Worm (Caenorhabditis elegans): ENCODE measurements around the gene srg-45.

Gene srg-45

DNA sequence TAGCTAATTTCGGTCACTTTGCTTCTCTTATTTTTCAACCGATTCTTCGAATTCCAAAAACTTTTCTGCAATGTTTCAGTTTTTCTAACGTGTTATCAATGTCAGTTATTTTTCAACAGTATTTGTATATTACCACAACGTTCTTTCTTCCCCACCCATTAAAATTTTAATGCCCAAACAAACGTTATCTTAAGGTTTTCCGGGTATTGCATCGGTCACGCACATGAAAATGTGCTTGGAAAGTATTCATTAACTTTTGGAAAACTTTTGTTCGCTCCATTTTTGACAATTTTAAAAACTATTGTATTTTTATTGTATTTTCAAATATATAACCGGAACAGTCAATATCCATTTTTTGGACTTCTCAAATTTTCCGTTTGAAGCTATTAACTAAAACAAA is 11.2 kb upstream of the srg-45 start:
- no peak for TF ChIP-seq hmg-20 (GFP tag; IDR thresholded peaks at IDR 0.05)
- TF ChIP-seq snpc-1.1 (tag; optimal IDR thresholded peaks at IDR 0.05; ENCODE audit: insufficient read depth): no peak
- TF ChIP-seq akir-1 (GFP tag; optimal IDR thresholded peaks at IDR 0.05): no peak
- no peak for TF ChIP-seq let-526 (GFP tag; IDR thresholded peaks at IDR 0.05)
- TF ChIP-seq ets-4 (GFP tag; optimal IDR thresholded peaks at IDR 0.05): no peak
- no peak for TF ChIP-seq Y53G8AR.9 (GFP tag; conservative IDR thresholded peaks at IDR 0.05)
- TF ChIP-seq bed-2 (GFP tag; IDR thresholded peaks at IDR 0.05): no peak
- TF ChIP-seq dpff-1 (tag; optimal IDR thresholded peaks at IDR 0.05): no peak
- TF ChIP-seq K12H6.12 (tag; optimal IDR thresholded peaks at IDR 0.05): no peak
- TF ChIP-seq Y67H2A.10 (GFP tag; conservative IDR thresholded peaks at IDR 0.05): no peak
- TF ChIP-seq nfya-2 (GFP tag; IDR thresholded peaks at IDR 0.05): no peak

DNA sequence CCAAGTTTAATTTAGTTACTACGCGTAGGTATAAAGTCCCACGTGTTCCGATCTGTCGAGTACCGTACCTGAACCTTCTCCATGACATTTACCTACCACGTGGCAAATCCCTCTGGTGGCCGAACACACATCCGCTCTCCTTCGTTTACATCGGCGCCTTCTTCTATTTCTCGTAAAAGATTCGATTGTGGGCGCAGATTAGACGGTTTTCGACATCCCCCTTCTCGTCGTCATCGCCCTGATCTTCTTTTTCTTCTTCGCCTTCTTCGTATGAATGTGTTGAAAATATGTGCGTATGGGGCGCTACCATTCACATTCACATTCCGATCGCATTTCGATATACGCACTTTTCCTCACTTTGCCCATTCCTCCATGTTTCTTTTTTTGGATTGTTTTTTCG is 10.5 kb upstream of the srg-45 start:
- no peak for TF ChIP-seq bed-2 (GFP tag; IDR thresholded peaks at IDR 0.05)
- no peak for TF ChIP-seq zfh-2 (GFP tag; conservative IDR thresholded peaks at IDR 0.05)
- no peak for TF ChIP-seq him-1 (tag; optimal IDR thresholded peaks at IDR 0.05)
- TF ChIP-seq nfya-2 (GFP tag; IDR thresholded peaks at IDR 0.05): no peak
- no peak for TF ChIP-seq ceh-91 (GFP tag; IDR thresholded peaks at IDR 0.05)
- no peak for TF ChIP-seq sptf-2 (GFP tag; optimal IDR thresholded peaks at IDR 0.05)
- no peak for TF ChIP-seq mes-4 (tag; optimal IDR thresholded peaks at IDR 0.05)
- TF ChIP-seq zim-3 (tag; optimal IDR thresholded peaks at IDR 0.05): no peak
- TF ChIP-seq snpc-1.1 (tag; optimal IDR thresholded peaks at IDR 0.05; ENCODE audit: insufficient read depth): no peak
- TF ChIP-seq lin-40 (tag; optimal IDR thresholded peaks at IDR 0.05): no peak
- no peak for TF ChIP-seq die-1 (tag; optimal IDR thresholded peaks at IDR 0.05)
- TF ChIP-seq egl-18 (GFP tag; IDR thresholded peaks at IDR 0.05): no peak
- TF ChIP-seq snpc-1.3 (tag; optimal IDR thresholded peaks at IDR 0.05; ENCODE audit: insufficient read depth): no peak
- no peak for TF ChIP-seq ztf-25 (GFP tag; IDR thresholded peaks at IDR 0.05)
- TF ChIP-seq madf-10 (tag; optimal IDR thresholded peaks at IDR 0.05): no peak
- no peak for TF ChIP-seq snpc-4 (GFP tag; optimal IDR thresholded peaks at IDR 0.05)
- TF ChIP-seq snpc-4 (tag; optimal IDR thresholded peaks at IDR 0.05): no peak

DNA sequence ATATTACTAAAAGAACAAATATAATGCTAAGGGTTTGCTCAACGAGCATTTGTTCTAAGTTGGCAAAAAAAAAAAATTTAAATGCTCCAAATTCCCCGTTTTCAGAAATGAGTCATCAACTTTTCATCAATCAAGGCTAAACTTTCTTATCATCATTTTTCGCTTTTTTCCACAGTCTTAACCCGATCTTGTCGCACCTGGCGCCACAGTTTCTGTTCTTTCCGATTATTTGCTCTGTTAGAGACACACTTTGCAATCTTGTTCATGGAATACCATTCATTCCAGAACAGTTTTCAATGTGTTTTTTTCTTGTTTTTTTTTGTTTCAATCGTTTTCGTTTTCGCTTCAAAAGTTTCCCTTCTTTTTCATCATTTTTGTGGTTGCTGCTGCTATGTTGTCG is 9.1 kb upstream of the srg-45 start:
- TF ChIP-seq nhr-80 (tag; optimal IDR thresholded peaks at IDR 0.05) (peak; percentile 80), snpc-4 (GFP tag; optimal IDR thresholded peaks at IDR 0.05) (no peak), snpc-4 (tag; optimal IDR thresholded peaks at IDR 0.05) (no peak)

DNA sequence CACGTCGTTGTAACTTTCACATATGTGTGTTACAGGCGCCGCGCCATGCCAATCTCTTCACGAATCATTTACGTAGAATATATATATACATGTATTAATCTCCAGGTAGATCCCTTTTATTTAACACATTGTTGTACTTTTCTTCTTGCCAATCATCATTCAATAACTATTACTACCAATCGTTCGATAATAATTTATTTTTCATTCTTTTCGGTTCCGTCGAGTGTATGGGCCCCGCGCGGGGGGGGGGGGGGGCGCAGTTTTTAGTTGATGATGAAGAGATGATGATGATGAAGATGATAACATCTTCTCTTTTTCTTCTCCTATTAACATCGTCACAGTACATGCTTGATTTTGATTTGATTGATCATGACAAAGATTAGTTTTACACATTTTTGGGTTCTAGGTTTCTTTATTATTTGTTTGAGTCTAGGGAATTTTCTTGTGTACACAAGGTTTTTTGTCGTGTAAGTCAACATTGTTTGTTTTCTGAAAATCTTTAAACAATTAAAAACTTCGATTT is 8.0 kb upstream of the srg-45 start:
- TF ChIP-seq nhr-120 (GFP tag; IDR thresholded peaks at IDR 0.05) (no peak), mes-4 (tag; optimal IDR thresholded peaks at IDR 0.05) (no peak), let-607 (tag; optimal IDR thresholded peaks at IDR 0.05) (no peak), chd-7 (tag; optimal IDR thresholded peaks at IDR 0.05) (no peak), nhr-27 (tag; optimal IDR thresholded peaks at IDR 0.05) (no peak), madf-10 (tag; optimal IDR thresholded peaks at IDR 0.05) (no peak), Y67H2A.10 (GFP tag; conservative IDR thresholded peaks at IDR 0.05) (no peak), mel-28 (tag; optimal IDR thresholded peaks at IDR 0.05; ENCODE audit: borderline replicate concordance) (no peak), ceh-79 (tag; optimal IDR thresholded peaks at IDR 0.05) (no peak), ekl-4 (GFP tag; IDR thresholded peaks at IDR 0.05) (no peak)

Data from whole organism, young adult.